Worm (Caenorhabditis elegans) whole organism, early embryonic: ENCODE data around the gene col-84.

Experiments used
- B0310.2 ChIP-seq: sonication (generic microtip); optimal IDR thresholded peaks from 2 replicates; lab custom pipeline; 2016; ENCODE audit warnings: mild to moderate bottlenecking, missing genetic modification characterization, missing compliant biosample characterization
- F13C5.2 ChIP-seq: sonication (generic microtip); optimal IDR thresholded peaks from 2 replicates; lab custom pipeline; 2017; ENCODE audit warnings: mild to moderate bottlenecking, missing genetic modification characterization, inconsistent platforms, missing compliant biosample characterization
- ama-1 ChIP-seq: fragments of 150-350 bp; optimal IDR thresholded peaks from 2 replicates; lab custom pipeline; 2014
- ceh-13 ChIP-seq: fragments of 200-800 bp; sonication (Bioruptor generic); optimal IDR thresholded peaks from 2 replicates; lab custom pipeline; 2018; ENCODE audit warnings: mild to moderate bottlenecking, missing genetic modification characterization, missing compliant biosample characterization
- ceh-36 ChIP-seq: sonication (generic microtip); optimal IDR thresholded peaks from 2 replicates; lab custom pipeline; 2016; ENCODE audit warnings: missing genetic modification characterization, inconsistent platforms, missing compliant biosample characterization
- ets-7 ChIP-seq: sonication (generic microtip); optimal IDR thresholded peaks from 2 replicates; lab custom pipeline; 2016; ENCODE audit warnings: missing genotype, missing genetic modification characterization, missing compliant biosample characterization
- hmbx-1 ChIP-seq: sonication (generic microtip); optimal IDR thresholded peaks from 2 replicates; lab custom pipeline; 2016; ENCODE audit warnings: mild to moderate bottlenecking, missing genetic modification characterization, missing compliant biosample characterization
- scrt-1 ChIP-seq: fragments of 200-800 bp; sonication (Bioruptor generic); IDR thresholded peaks from 2 replicates; pipeline ENCODE4 v1.3.6; 2022; ENCODE audit warnings: missing genetic modification characterization, missing compliant biosample characterization
- sea-1 ChIP-seq: fragments of 200-800 bp; sonication (Bioruptor generic); conservative IDR thresholded peaks from 2 replicates; pipeline ENCODE4 v1.3.6; 2022; ENCODE audit warnings: missing genetic modification characterization, missing compliant biosample characterization
- tbx-37 ChIP-seq: fragments of 200-800 bp; sonication (Bioruptor generic); conservative IDR thresholded peaks from 2 replicates; pipeline ENCODE4 v1.3.6; 2022; ENCODE audit warnings: missing genetic modification reagents, missing genetic modification characterization, missing compliant biosample characterization
- tra-4 ChIP-seq: sonication (generic microtip); optimal IDR thresholded peaks from 2 replicates; lab custom pipeline; 2017; ENCODE audit warnings: missing genetic modification characterization, missing compliant biosample characterization

- no peak for TF ChIP-seq ceh-13 (GFP tag; lab: Kevin White, UChicago)
- no peak for TF ChIP-seq F13C5.2
- no peak for TF ChIP-seq ama-1
- TF ChIP-seq ceh-36 (tag; lab: Kevin White, UChicago), result no peak
- no peak for TF ChIP-seq sea-1 (GFP tag; lab: Robert Waterston, UW)
- TF ChIP-seq B0310.2 (tag; lab: Kevin White, UChicago), result no peak
- no peak for TF ChIP-seq ets-7 (tag; lab: Kevin White, UChicago)
- TF ChIP-seq tbx-37 (GFP tag; lab: Robert Waterston, UW), result no peak
- TF ChIP-seq scrt-1 (GFP tag; lab: Robert Waterston, UW), result no peak
- TF ChIP-seq tra-4, result no peak
- TF ChIP-seq hmbx-1 (tag; lab: Kevin White, UChicago), result no peak
These were observed 49.2 kb downstream of the col-84 start for ce11 chrII:11917530-11917952.
